Worm (Caenorhabditis elegans) whole organism, young adult: Measurements from ENCODE around the gene nhr-11.

Experiments
- F22D6.2 ChIP-seq: sonication (generic microtip); optimal IDR thresholded peaks from 2 replicates; lab custom pipeline; 2016; ENCODE audit warnings: mild to moderate bottlenecking, missing genetic modification characterization, missing compliant biosample characterization
- F55B11.4 ChIP-seq: sonication (generic microtip); optimal IDR thresholded peaks from 2 replicates; lab custom pipeline; 2016; ENCODE audit warnings: missing compliant biosample characterization, missing genetic modification characterization, borderline replicate concordance; ENCODE audit not compliant: insufficient read depth
- K11D2.4 ChIP-seq: fragments of 200-800 bp; sonication (Bioruptor generic); IDR thresholded peaks from 2 replicates; pipeline ENCODE4 v1.3.6; 2022; ENCODE audit warnings: missing genetic modification reagents, missing genetic modification characterization, missing compliant biosample characterization
- T07F8.4 ChIP-seq: sonication (generic microtip); optimal IDR thresholded peaks from 2 replicates; lab custom pipeline; 2016; ENCODE audit warnings: mild to moderate bottlenecking, missing genetic modification characterization, moderate library complexity, missing compliant biosample characterization
- ama-1 ChIP-seq, 3 experiments: fragments of 150-350 bp in 1 of 3; sonication (generic microtip) in 2 of 3; optimal IDR thresholded peaks; 2 replicates each; lab custom pipeline; 2014 to 2018; ENCODE audit warnings: missing biosample characterization in 2 of 3, missing genetic modification characterization in 2 of 3, missing genetic modification reagents in 2 of 3
- ceh-100 ChIP-seq: fragments of 200-800 bp; sonication (Bioruptor generic); IDR thresholded peaks from 2 replicates; pipeline ENCODE4 v1.3.6; 2022; ENCODE audit warnings: missing genetic modification reagents, missing genetic modification characterization, missing compliant biosample characterization
- lin-26 ChIP-seq: fragments of 200-800 bp; sonication (Bioruptor generic); IDR thresholded peaks from 2 replicates; pipeline ENCODE4 v1.3.6; 2022; ENCODE audit warnings: missing genetic modification reagents, missing genetic modification characterization, missing compliant biosample characterization
- madf-8 ChIP-seq: fragments of 200-800 bp; sonication (Bioruptor generic); conservative IDR thresholded peaks from 2 replicates; pipeline ENCODE4 v1.3.6; 2022; ENCODE audit warnings: missing genetic modification reagents, missing genetic modification characterization, missing compliant biosample characterization
- nfya-1 ChIP-seq: sonication (generic microtip); optimal IDR thresholded peaks from 2 replicates; lab custom pipeline; 2017; ENCODE audit warnings: antibody characterized with exemption, missing compliant biosample characterization, missing genetic modification characterization, borderline replicate concordance; ENCODE audit not compliant: insufficient read depth
- nhr-27 ChIP-seq: fragments of 200-800 bp; sonication (Bioruptor generic); optimal IDR thresholded peaks from 2 replicates; lab custom pipeline; 2018; ENCODE audit warnings: mild to moderate bottlenecking, missing genetic modification characterization, moderate library complexity, missing compliant biosample characterization
- pha-4 ChIP-seq: fragments of 150-350 bp; sonication (generic microtip); optimal IDR thresholded peaks from 2 replicates; lab custom pipeline; 2014; ENCODE audit warnings: missing biosample characterization, missing genetic modification reagents, missing genetic modification characterization
- rec-8 ChIP-seq, 2 experiments: sonication (generic microtip); optimal IDR thresholded peaks; 2 replicates each; lab custom pipeline; 2016; ENCODE audit warnings: mild to moderate bottlenecking in 2 of 2, missing genetic modification characterization in 2 of 2, missing genetic modification reagents in 2 of 2, missing genotype in 2 of 2, missing biosample characterization in 1 of 2, missing compliant biosample characterization in 1 of 2, moderate library complexity in 1 of 2
- unc-62 ChIP-seq: fragments of 150-350 bp; optimal IDR thresholded peaks from 2 replicates; lab custom pipeline; 2014; ENCODE audit warnings: missing biosample characterization, missing genetic modification reagents, missing genetic modification characterization

DNA sequence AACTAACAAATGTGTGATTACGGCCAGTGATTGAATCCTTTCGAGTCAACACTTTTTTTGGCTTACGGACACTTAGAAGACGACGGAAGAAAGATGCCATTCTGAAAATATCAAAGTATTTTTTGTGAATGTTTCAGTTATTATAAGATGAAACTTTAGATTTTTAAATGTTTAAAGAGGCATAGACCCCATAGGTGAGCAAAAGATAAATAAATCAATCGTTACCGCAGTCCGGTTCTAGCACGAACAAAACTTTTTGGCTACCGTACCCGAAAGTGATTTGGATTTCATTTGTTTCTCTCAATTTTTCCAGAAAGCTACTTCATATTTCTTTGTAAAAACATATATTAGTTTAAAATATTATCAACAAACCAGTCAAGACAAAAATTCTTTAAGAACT is 32.7 kb upstream of the nhr-11 start, which contains the start of gene C53D6.7:
- TF ChIP-seq nfya-1 (tag; lab: Kevin White, UChicago), result no peak
- TF ChIP-seq madf-8, result no peak
- no peak for TF ChIP-seq lin-26 (GFP tag; lab: Robert Waterston, UW)
- TF ChIP-seq nhr-27 (tag; lab: Kevin White, UChicago), result no peak
- no peak for TF ChIP-seq unc-62 (GFP tag; lab: Kevin White, UChicago)
- TF ChIP-seq ama-1 (optimal IDR thresholded peaks at IDR 0.05; lab: Kevin White, UChicago), result no peak
- TF ChIP-seq ama-1 (GFP tag; optimal IDR thresholded peaks at IDR 0.05; lab: Kevin White, UChicago), result no peak
- TF ChIP-seq rec-8 (tag; optimal IDR thresholded peaks at IDR 0.05; lab: Kevin White, UChicago), result no peak
- TF ChIP-seq F22D6.2 (tag; lab: Kevin White, UChicago), result no peak
- no peak for TF ChIP-seq pha-4 (tag; lab: Kevin White, UChicago)
- no peak for TF ChIP-seq K11D2.4 (GFP tag; lab: Robert Waterston, UW)
- TF ChIP-seq F55B11.4 (tag; lab: Kevin White, UChicago), result no peak
- no peak for TF ChIP-seq ceh-100 (GFP tag; lab: Robert Waterston, UW)
- no peak for TF ChIP-seq T07F8.4 (tag; lab: Kevin White, UChicago)
